Worm (Caenorhabditis elegans): Measurements from ENCODE around the gene Y47D7A.2.

Gene Y47D7A.2

DNA sequence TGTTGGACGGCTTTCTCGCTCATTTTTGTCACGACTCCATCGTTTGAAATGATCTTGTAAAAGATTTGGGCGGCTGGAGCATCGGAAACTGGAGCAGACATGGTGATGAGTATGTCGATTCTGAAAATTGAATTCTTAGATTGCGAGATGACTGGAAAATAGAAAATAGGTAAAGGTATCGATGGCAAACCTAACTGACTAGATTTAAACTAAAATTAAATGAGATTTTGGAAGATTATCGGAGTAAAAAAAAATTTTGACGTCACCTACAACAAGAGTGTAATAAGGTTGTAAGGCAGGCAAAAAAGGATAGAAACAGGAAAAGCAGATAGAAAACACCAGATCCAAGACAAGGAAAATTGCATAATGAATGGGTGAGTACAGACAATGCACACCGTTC, 1.4 kb downstream of the Y47D7A.2 start, which contains the start of gene skr-14:
Gene skr-14 (minus strand): TSS at position 101 of the 400 bp plus-strand sequence.
- TF ChIP-seq unc-120 (tag; optimal IDR thresholded peaks at IDR 0.05; ENCODE audit: poor library complexity, severe bottlenecking) = no peak
- TF ChIP-seq tbx-8 (GFP tag; optimal IDR thresholded peaks at IDR 0.05) = no peak

DNA sequence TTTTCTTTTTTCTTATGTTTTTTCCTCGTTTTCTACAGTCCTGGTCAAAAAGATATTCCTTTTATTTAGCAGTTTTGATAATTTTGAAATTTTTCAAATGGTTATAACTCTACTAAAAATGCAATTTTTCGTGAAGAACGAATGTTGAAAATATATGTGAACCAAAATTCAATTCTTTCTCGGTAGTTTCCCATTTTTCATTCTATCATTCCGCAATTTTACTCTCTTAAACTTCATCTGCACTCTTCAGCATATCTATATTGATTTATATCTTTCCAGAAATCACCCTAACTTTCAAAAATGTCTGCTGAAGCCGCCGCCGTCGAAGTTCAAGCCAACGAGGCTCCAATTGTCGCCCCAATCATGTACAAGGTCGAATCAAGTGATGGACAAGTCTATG, 2.1 kb downstream of the Y47D7A.2 start, which contains the start of gene skr-7:
Gene skr-7 (plus strand): TSS at position 301 of the 400 bp plus-strand sequence.
- TF ChIP-seq ceh-83 (GFP tag; optimal IDR thresholded peaks at IDR 0.05) = no peak
- TF ChIP-seq elt-3 (tag; optimal IDR thresholded peaks at IDR 0.05) = no peak
- TF ChIP-seq blmp-1 (tag; optimal IDR thresholded peaks at IDR 0.05) = no peak
- no peak for TF ChIP-seq unc-62 (GFP tag; optimal IDR thresholded peaks at IDR 0.05)
- no peak for TF ChIP-seq tbx-8 (GFP tag; optimal IDR thresholded peaks at IDR 0.05)

DNA sequence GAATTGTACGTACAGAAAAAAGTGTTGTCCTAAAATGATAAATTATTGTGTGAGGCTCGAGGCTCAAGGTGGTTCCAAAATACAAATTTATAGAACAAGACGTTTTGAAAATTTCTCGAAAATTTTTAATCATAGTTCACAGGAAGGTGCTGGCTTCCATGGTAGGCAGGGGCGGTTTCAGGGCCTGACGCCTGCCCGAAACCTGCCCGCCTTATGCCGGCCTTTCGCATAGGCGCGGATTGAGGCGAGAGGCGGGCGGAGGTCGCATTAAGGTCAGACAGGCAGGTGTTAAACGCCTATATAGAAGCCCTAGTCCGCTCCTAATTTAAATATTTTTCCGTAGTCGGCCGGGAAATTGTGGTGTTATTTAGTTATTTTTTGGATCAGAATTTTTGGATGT, 3.0 kb downstream of the Y47D7A.2 start:
- TF ChIP-seq mab-5 (tag; optimal IDR thresholded peaks at IDR 0.05) (no peak), ceh-83 (GFP tag; optimal IDR thresholded peaks at IDR 0.05) (no peak), elt-1 (tag; optimal IDR thresholded peaks at IDR 0.05; ENCODE audit: borderline replicate concordance, insufficient read depth) (no peak), bed-3 (GFP tag; optimal IDR thresholded peaks at IDR 0.05) (no peak), lin-13 (tag; optimal IDR thresholded peaks at IDR 0.05) (no peak), sptf-1 (tag; optimal IDR thresholded peaks at IDR 0.05) (no peak), mls-2 (tag; optimal IDR thresholded peaks at IDR 0.05) (no peak), nhr-76 (tag; optimal IDR thresholded peaks at IDR 0.05) (no peak), ham-2 (GFP tag; optimal IDR thresholded peaks at IDR 0.05) (no peak), ztf-11 (tag; optimal IDR thresholded peaks at IDR 0.05) (no peak), sem-2 (GFP tag; optimal IDR thresholded peaks at IDR 0.05) (no peak), nhr-237 (tag; optimal IDR thresholded peaks at IDR 0.05) (no peak), cnd-1 (tag; optimal IDR thresholded peaks at IDR 0.05) (no peak)

DNA sequence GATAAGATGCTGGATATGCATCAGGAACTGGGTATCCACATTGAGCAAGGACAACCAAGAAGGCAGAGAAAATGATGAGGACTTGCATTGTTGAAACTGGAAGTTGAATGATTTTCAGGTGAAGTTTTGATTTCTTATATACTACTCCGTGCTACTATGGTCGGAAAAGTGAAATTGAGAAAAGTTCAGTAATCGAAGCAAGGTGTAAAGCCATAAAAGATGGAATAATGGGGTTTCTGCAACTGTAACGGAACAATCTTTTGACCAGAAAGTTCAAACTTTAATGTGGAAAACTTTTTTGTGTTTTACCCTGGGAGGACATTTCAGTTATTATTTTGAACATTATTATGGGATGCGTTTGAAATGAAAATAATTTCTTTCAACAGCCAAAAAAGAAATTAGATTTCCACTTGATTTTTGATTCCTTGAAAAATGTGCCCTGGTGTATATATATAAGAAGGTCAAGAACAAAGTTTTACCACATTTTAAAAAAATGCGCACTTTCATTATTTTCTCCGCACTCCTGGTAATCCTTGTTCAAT, 3.9 kb downstream of the Y47D7A.2 start, which contains the start of the genes Y47D7A.9 and Y47D7A.19:
Gene Y47D7A.9 (minus strand): TSS at position 101 of the 542 bp plus-strand sequence.
Gene Y47D7A.19 (plus strand): TSS at position 492 of the 542 bp plus-strand sequence.
- TF ChIP-seq ceh-43 (GFP tag; optimal IDR thresholded peaks at IDR 0.05) (no peak), zip-8 (tag; optimal IDR thresholded peaks at IDR 0.05) (no peak), flh-1 (GFP tag; optimal IDR thresholded peaks at IDR 0.05) (no peak), pha-4 (tag; optimal IDR thresholded peaks at IDR 0.05) (no peak), tbx-8 (GFP tag; optimal IDR thresholded peaks at IDR 0.05) (no peak), sem-2 (GFP tag; optimal IDR thresholded peaks at IDR 0.05) (no peak), nhr-28 (tag; optimal IDR thresholded peaks at IDR 0.05) (no peak), unc-62 (GFP tag; optimal IDR thresholded peaks at IDR 0.05) (no peak), lsy-2 (tag; optimal IDR thresholded peaks at IDR 0.05) (no peak), unc-120 (tag; optimal IDR thresholded peaks at IDR 0.05; ENCODE audit: poor library complexity, severe bottlenecking) (no peak), sptf-1 (tag; optimal IDR thresholded peaks at IDR 0.05) (no peak), nhr-12 (tag; optimal IDR thresholded peaks at IDR 0.05) (no peak), ztf-11 (tag; optimal IDR thresholded peaks at IDR 0.05) (no peak), mab-5 (tag; optimal IDR thresholded peaks at IDR 0.05) (no peak), elt-1 (tag; optimal IDR thresholded peaks at IDR 0.05; ENCODE audit: borderline replicate concordance, insufficient read depth) (no peak)

DNA sequence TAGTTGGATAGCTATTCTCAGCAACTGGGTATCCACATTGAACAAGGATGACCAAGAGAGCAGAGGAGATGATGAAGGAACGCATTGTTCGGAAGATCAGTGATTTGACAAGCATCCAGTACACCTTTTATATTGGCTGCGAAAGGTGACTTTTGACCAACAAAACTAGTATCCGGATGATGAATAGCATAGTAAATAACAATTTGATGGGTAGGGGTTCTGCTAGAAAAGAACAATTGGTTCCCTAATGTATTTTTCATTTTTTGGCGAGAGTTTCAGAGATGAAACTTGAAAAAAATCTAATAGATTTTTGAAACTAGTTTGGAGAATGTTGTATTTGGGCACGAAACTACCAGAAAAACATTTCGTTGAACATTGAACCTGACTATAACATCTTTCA, 8.1 kb downstream of the Y47D7A.2 start, which contains the start of gene Y47D7A.11:
Gene Y47D7A.11 (minus strand): TSS at position 101 of the 400 bp plus-strand sequence.
- no peak for TF ChIP-seq mab-5 (tag; optimal IDR thresholded peaks at IDR 0.05)
- TF ChIP-seq nhr-76 (tag; optimal IDR thresholded peaks at IDR 0.05) = no peak
- no peak for TF ChIP-seq blmp-1 (tag; optimal IDR thresholded peaks at IDR 0.05)
- no peak for TF ChIP-seq sem-2 (GFP tag; optimal IDR thresholded peaks at IDR 0.05)
- no peak for TF ChIP-seq bed-3 (GFP tag; optimal IDR thresholded peaks at IDR 0.05)
- no peak for TF ChIP-seq pha-4 (tag; optimal IDR thresholded peaks at IDR 0.05)
- no peak for TF ChIP-seq mep-1 (tag; optimal IDR thresholded peaks at IDR 0.05)
- no peak for TF ChIP-seq ham-2 (GFP tag; optimal IDR thresholded peaks at IDR 0.05)
- no peak for TF ChIP-seq lin-13 (tag; optimal IDR thresholded peaks at IDR 0.05)
- TF ChIP-seq ztf-11 (tag; optimal IDR thresholded peaks at IDR 0.05) = no peak
- TF ChIP-seq ceh-39 (tag; optimal IDR thresholded peaks at IDR 0.05) = no peak
- no peak for TF ChIP-seq snpc-4 (tag; optimal IDR thresholded peaks at IDR 0.05)
- no peak for TF ChIP-seq nhr-2 (tag; optimal IDR thresholded peaks at IDR 0.05)

DNA sequence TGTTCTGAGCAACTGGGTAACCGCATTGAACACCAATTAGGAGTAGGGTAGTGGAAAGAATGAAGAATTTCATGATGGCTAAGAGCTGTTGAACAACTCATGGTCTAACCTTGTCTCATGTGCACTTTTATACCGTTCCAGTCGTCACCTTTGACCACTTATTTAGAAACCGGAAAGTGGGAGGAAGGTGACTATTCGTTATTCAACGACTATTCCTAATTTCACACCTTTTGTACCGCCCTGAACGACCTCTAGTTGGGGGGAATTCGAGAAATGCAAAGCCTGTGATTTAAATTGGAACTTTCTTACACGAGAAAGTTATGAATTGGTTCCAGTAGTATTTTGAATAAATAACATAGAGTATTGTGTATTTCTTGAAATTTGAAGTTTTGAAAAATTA, 9.5 kb downstream of the Y47D7A.2 start, which contains the start of gene Y47D7A.12:
Gene Y47D7A.12 (minus strand): TSS at position 101 of the 400 bp plus-strand sequence.
- TF ChIP-seq elt-1 (tag; optimal IDR thresholded peaks at IDR 0.05; ENCODE audit: borderline replicate concordance, insufficient read depth) = no peak
- TF ChIP-seq elt-3 (tag; optimal IDR thresholded peaks at IDR 0.05) = no peak
- TF ChIP-seq ceh-43 (GFP tag; optimal IDR thresholded peaks at IDR 0.05) = no peak
- no peak for TF ChIP-seq ztf-11 (tag; optimal IDR thresholded peaks at IDR 0.05)
- TF ChIP-seq sem-2 (GFP tag; optimal IDR thresholded peaks at IDR 0.05) = no peak
- no peak for TF ChIP-seq ces-1 (GFP tag; optimal IDR thresholded peaks at IDR 0.05)
- no peak for TF ChIP-seq bed-3 (GFP tag; optimal IDR thresholded peaks at IDR 0.05)
- TF ChIP-seq ham-2 (GFP tag; optimal IDR thresholded peaks at IDR 0.05) = no peak
- no peak for TF ChIP-seq mep-1 (tag; optimal IDR thresholded peaks at IDR 0.05)
- TF ChIP-seq cnd-1 (tag; optimal IDR thresholded peaks at IDR 0.05) = no peak
- no peak for TF ChIP-seq nhr-76 (tag; optimal IDR thresholded peaks at IDR 0.05)
